Worm (Caenorhabditis elegans): Measurements from ENCODE around the gene R04B3.3.

ce11 chrX:2515224-2515623 is 39.5 kb upstream of the R04B3.3 start, which contains the start of gene syg-1:
- no peak for TF ChIP-seq skn-1 (tag; optimal IDR thresholded peaks at IDR 0.05)
- TF ChIP-seq mml-1 (tag; optimal IDR thresholded peaks at IDR 0.05): no peak
- no peak for TF ChIP-seq aly-2 (tag; optimal IDR thresholded peaks at IDR 0.05)
- TF ChIP-seq pha-4 (tag; optimal IDR thresholded peaks at IDR 0.05): no peak
- no peak for TF ChIP-seq fos-1 (tag; optimal IDR thresholded peaks at IDR 0.05)
- TF ChIP-seq nfya-1 (tag; optimal IDR thresholded peaks at IDR 0.05; ENCODE audit: insufficient read depth): no peak
- no peak for TF ChIP-seq ama-1 (optimal IDR thresholded peaks at IDR 0.05)
- TF ChIP-seq ztf-11 (tag; optimal IDR thresholded peaks at IDR 0.05): no peak
- no peak for TF ChIP-seq zag-1 (tag; optimal IDR thresholded peaks at IDR 0.05)
- no peak for TF ChIP-seq ceh-9 (tag; optimal IDR thresholded peaks at IDR 0.05)
- no peak for TF ChIP-seq nhr-237 (tag; optimal IDR thresholded peaks at IDR 0.05)
- TF ChIP-seq unc-62 (GFP tag; optimal IDR thresholded peaks at IDR 0.05): no peak
- TF ChIP-seq ZK546.5 (tag; optimal IDR thresholded peaks at IDR 0.05): no peak
- no peak for TF ChIP-seq nhr-12 (tag; optimal IDR thresholded peaks at IDR 0.05)

Data from whole organism, L3 larva.